Worm (Caenorhabditis elegans) whole organism, L4/young adult: ENCODE results near the gene F35D11.4.

Source experiments
- W03F9.2 ChIP-seq: fragments of 150-350 bp; optimal IDR thresholded peaks from 2 replicates; lab custom pipeline; 2014; ENCODE audit warnings: missing biosample characterization, missing genetic modification characterization
- dao-5 ChIP-seq: sonication (generic microtip); optimal IDR thresholded peaks from 2 replicates; lab custom pipeline; 2016; ENCODE audit warnings: missing genotype, missing genetic modification characterization, moderate library complexity, missing compliant biosample characterization
- him-1 ChIP-seq: sonication (generic microtip); optimal IDR thresholded peaks from 2 replicates; lab custom pipeline; 2016; ENCODE audit warnings: missing genotype, missing genetic modification reagents, missing genetic modification characterization, missing compliant biosample characterization

DNA sequence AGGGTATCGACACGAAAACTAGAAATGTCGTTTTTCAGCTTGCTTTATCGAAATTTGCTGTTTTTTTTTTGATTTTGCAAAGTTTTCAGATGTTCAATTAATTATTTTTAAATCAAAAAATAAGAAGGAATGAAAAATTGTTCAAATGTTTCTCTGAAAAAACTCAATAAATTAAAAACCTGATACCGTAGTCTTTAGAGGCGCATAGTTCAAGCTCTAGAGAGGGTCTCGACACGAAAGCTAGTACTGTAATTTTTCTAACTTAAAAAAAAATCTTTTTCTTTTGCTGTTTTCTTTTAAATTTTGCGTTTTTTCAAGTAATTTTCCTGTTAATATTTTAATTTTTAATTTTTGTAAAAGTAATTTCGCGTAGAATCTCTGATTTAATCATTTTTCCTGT, 37.0 kb upstream of the F35D11.4 start:
- TF ChIP-seq W03F9.2 (tag; lab: Kevin White, UChicago) (no peak), him-1 (tag; lab: Kevin White, UChicago) (no peak), dao-5 (tag; lab: Kevin White, UChicago) (no peak)
